Fruit fly (Drosophila melanogaster) whole organism, embryonic: ENCODE measurements around the gene CG14984.
A peak's percentile ranks its signal among the peaks of the same experiment; 100 is the strongest.

Experiments used
- Adf1 ChIP-seq: fragments of 200-800 bp; sonication (Bioruptor generic); IDR thresholded peaks from 2 replicates; pipeline ENCODE4 v1.3.6; 2022; ENCODE audit warnings: missing biosample characterization, missing genetic modification characterization
- Atf6 ChIP-seq: fragments of 200-800 bp; sonication (Bioruptor generic); IDR thresholded peaks from 2 replicates; pipeline ENCODE4 v1.3.6; 2022; ENCODE audit warnings: missing biosample characterization, missing genetic modification characterization
- CG10462 ChIP-seq: fragments of 200-800 bp; sonication (Bioruptor generic); optimal IDR thresholded peaks from 2 replicates; lab custom pipeline; 2016; ENCODE audit warnings: missing biosample characterization, missing genetic modification characterization
- CG12219 ChIP-seq: fragments of 200-800 bp; sonication (Bioruptor generic); optimal IDR thresholded peaks from 3 replicates; lab custom pipeline; 2018; ENCODE audit warnings: missing biosample characterization, mild to moderate bottlenecking, missing genetic modification characterization
- CG12659 ChIP-seq: fragments of 200-800 bp; sonication (Bioruptor generic); optimal IDR thresholded peaks from 3 replicates; lab custom pipeline; 2017; ENCODE audit warnings: mild to moderate bottlenecking, missing biosample characterization, missing genetic modification reagents, missing genetic modification characterization
- CG13894 ChIP-seq: fragments of 200-800 bp; sonication (Bioruptor generic); optimal IDR thresholded peaks from 3 replicates; lab custom pipeline; 2018; ENCODE audit warnings: missing biosample characterization, mild to moderate bottlenecking, missing genetic modification characterization, moderate library complexity
- CG17328 ChIP-seq: fragments of 200-800 bp; sonication (Bioruptor generic); IDR thresholded peaks from 2 replicates; pipeline ENCODE4 v1.3.6; 2022; ENCODE audit warnings: missing biosample characterization, missing genetic modification characterization
- CG18599 ChIP-seq: fragments of 200-800 bp; sonication (Bioruptor generic); optimal IDR thresholded peaks from 3 replicates; lab custom pipeline; 2017; ENCODE audit warnings: missing biosample characterization, missing genetic modification characterization, mild to moderate bottlenecking, moderate library complexity, missing genetic modification reagents
- CG2120 ChIP-seq: fragments of 200-800 bp; sonication (Bioruptor generic); optimal IDR thresholded peaks from 3 replicates; lab custom pipeline; 2016; ENCODE audit warnings: missing biosample characterization, missing genetic modification characterization
- CG34376 ChIP-seq: fragments of 200-800 bp; sonication (Bioruptor generic); optimal IDR thresholded peaks from 2 replicates; lab custom pipeline; 2018; ENCODE audit warnings: missing biosample characterization, mild to moderate bottlenecking, missing genetic modification characterization
- CG8290 ChIP-seq, 3 experiments: fragments of 200-800 bp; sonication (Bioruptor generic); optimal IDR thresholded peaks; 2 replicates each; lab custom pipeline; 2016 to 2019; ENCODE audit warnings: missing biosample characterization in 3 of 3, missing genetic modification characterization in 3 of 3, mild to moderate bottlenecking in 2 of 3, moderate library complexity in 1 of 3
- D19B ChIP-seq: fragments of 200-800 bp; sonication (Bioruptor generic); optimal IDR thresholded peaks from 2 replicates; lab custom pipeline; 2017; ENCODE audit warnings: missing biosample characterization, mild to moderate bottlenecking, missing genetic modification characterization
- Deaf1 ChIP-seq: fragments of 200-800 bp; optimal IDR thresholded peaks from 3 replicates; lab custom pipeline; 2019; ENCODE audit warnings: missing biosample characterization, mild to moderate bottlenecking, missing genetic modification characterization, moderate library complexity
- Dll ChIP-seq: fragments of 200-800 bp; sonication (Bioruptor generic); IDR thresholded peaks from 4 replicates; pipeline ENCODE4 v1.3.6; 2022; ENCODE audit warnings: missing biosample characterization, missing genetic modification characterization; ENCODE audit not compliant: partially characterized antibody
- Drgx ChIP-seq: fragments of 200-800 bp; sonication (Bioruptor generic); IDR thresholded peaks from 2 replicates; pipeline ENCODE4 v1.3.6; 2022; ENCODE audit warnings: missing biosample characterization, missing genetic modification characterization
- Fer1 ChIP-seq: fragments of 200-800 bp; sonication (Bioruptor generic); optimal IDR thresholded peaks from 2 replicates; lab custom pipeline; 2017; ENCODE audit warnings: missing biosample characterization, mild to moderate bottlenecking, missing genetic modification characterization
- GATAe ChIP-seq: fragments of 200-800 bp; sonication (Bioruptor generic); conservative IDR thresholded peaks from 2 replicates; pipeline ENCODE4 v1.3.6; 2022; ENCODE audit warnings: missing biosample characterization, missing genetic modification characterization
- HmgZ ChIP-seq: fragments of 200-800 bp; sonication (Bioruptor generic); optimal IDR thresholded peaks from 2 replicates; lab custom pipeline; 2018; ENCODE audit warnings: missing biosample characterization, mild to moderate bottlenecking, missing genetic modification characterization
- Hmr ChIP-seq: fragments of 200-800 bp; sonication (Bioruptor generic); optimal IDR thresholded peaks from 3 replicates; lab custom pipeline; 2017; ENCODE audit warnings: mild to moderate bottlenecking, missing biosample characterization, missing genetic modification reagents, missing genetic modification characterization
- Hr78 ChIP-seq, 2 experiments: fragments of 200-800 bp in 1 of 2; fragments of >200 bp in 1 of 2; sonication (Bioruptor generic) in 1 of 2; optimal IDR thresholded peaks; 2 replicates each; lab custom pipeline; 2017 to 2019; ENCODE audit warnings: missing biosample characterization in 2 of 2, missing genetic modification characterization in 2 of 2, mild to moderate bottlenecking in 1 of 2, moderate library complexity in 1 of 2
- Med ChIP-seq: fragments of 200-800 bp; sonication (Bioruptor generic); peaks from one replicate; lab custom pipeline; 2016; ENCODE audit warnings: missing biosample characterization, missing genetic modification characterization, mild to moderate bottlenecking, inconsistent platforms, moderate library complexity
- Mrtf ChIP-seq: fragments of 200-800 bp; sonication (Bioruptor generic); IDR thresholded peaks from 3 replicates; pipeline ENCODE4 v1.3.6; 2022; ENCODE audit warnings: missing biosample characterization, missing genetic modification characterization
- Oaz ChIP-seq: fragments of 200-800 bp; sonication (Bioruptor generic); IDR thresholded peaks from 2 replicates; pipeline ENCODE4 v1.3.6; 2022; ENCODE audit warnings: missing biosample characterization, missing genetic modification characterization
- Oli ChIP-seq: fragments of 200-800 bp; sonication (Bioruptor generic); optimal IDR thresholded peaks from 2 replicates; lab custom pipeline; 2018; ENCODE audit warnings: missing biosample characterization, mild to moderate bottlenecking, missing genetic modification characterization, moderate library complexity
- Rfx ChIP-seq: fragments of 200-800 bp; sonication (Bioruptor generic); IDR thresholded peaks from 2 replicates; pipeline ENCODE4 v1.3.6; 2022; ENCODE audit warnings: missing biosample characterization, missing genetic modification characterization
- abd-A ChIP-seq: fragments of 200-800 bp; sonication (Bioruptor generic); optimal IDR thresholded peaks from 3 replicates; lab custom pipeline; 2019; ENCODE audit warnings: missing biosample characterization, mild to moderate bottlenecking, missing genetic modification characterization, moderate library complexity
- cwo ChIP-seq: fragments of 200-800 bp; sonication (Bioruptor generic); optimal IDR thresholded peaks from 3 replicates; lab custom pipeline; 2017; ENCODE audit warnings: missing biosample characterization, missing genetic modification characterization, mild to moderate bottlenecking, moderate library complexity, missing genetic modification reagents
- dpn ChIP-seq, 2 experiments: fragments of 200-800 bp; sonication (Bioruptor generic); optimal IDR thresholded peaks; 3 replicates each; lab custom pipeline; 2016; ENCODE audit warnings: missing biosample characterization in 2 of 2, missing genetic modification characterization in 2 of 2
- exex ChIP-seq: fragments of 200-800 bp; sonication (Bioruptor generic); optimal IDR thresholded peaks from 4 replicates; lab custom pipeline; 2018; ENCODE audit warnings: missing biosample characterization, mild to moderate bottlenecking, missing genetic modification characterization, moderate library complexity
- grn ChIP-seq: fragments of 200-800 bp; sonication (Bioruptor generic); optimal IDR thresholded peaks from 3 replicates; lab custom pipeline; 2017; ENCODE audit warnings: missing biosample characterization, missing genetic modification characterization
- her ChIP-seq: fragments of 200-800 bp; sonication (Bioruptor generic); optimal IDR thresholded peaks from 2 replicates; lab custom pipeline; 2016; ENCODE audit warnings: missing biosample characterization, missing genetic modification characterization
- lab ChIP-seq: fragments of 200-800 bp; sonication (Bioruptor generic); optimal IDR thresholded peaks from 3 replicates; lab custom pipeline; 2017; ENCODE audit warnings: missing biosample characterization, missing genetic modification characterization, mild to moderate bottlenecking, moderate library complexity, missing genetic modification reagents
- luna ChIP-seq: fragments of 200-800 bp; sonication (Bioruptor generic); optimal IDR thresholded peaks from 2 replicates; lab custom pipeline; 2016; ENCODE audit warnings: missing biosample characterization, missing genetic modification characterization
- mirr ChIP-seq: fragments of 200-800 bp; sonication (Bioruptor generic); optimal IDR thresholded peaks from 3 replicates; lab custom pipeline; 2018; ENCODE audit warnings: missing biosample characterization, mild to moderate bottlenecking, missing genetic modification characterization
- nerfin-2 ChIP-seq: fragments of 200-800 bp; sonication (Bioruptor generic); IDR thresholded peaks from 2 replicates; pipeline ENCODE4 v1.3.6; 2022; ENCODE audit warnings: missing biosample characterization, missing genetic modification characterization; ENCODE audit not compliant: partially characterized antibody
- odd ChIP-seq: fragments of 200-800 bp; sonication (Bioruptor generic); optimal IDR thresholded peaks from 2 replicates; lab custom pipeline; 2017; ENCODE audit warnings: missing biosample characterization, mild to moderate bottlenecking, missing genetic modification characterization
- prd ChIP-seq, 3 experiments: fragments of >200 bp in 2 of 3; fragments of 200-800 bp in 1 of 3; sonication (Bioruptor generic) in 1 of 3; optimal IDR thresholded peaks in 2 of 3; IDR thresholded peaks in 1 of 3; 2 replicates in 2 of 3; 3 replicates in 1 of 3; pipeline versions ENCODE4 v1.3.6 to Lab custom; 2017 to 2022; ENCODE audit warnings: missing biosample characterization in 1 of 3, missing genetic modification characterization in 1 of 3
- schlank ChIP-seq: fragments of 200-800 bp; sonication (Bioruptor generic); optimal IDR thresholded peaks from 2 replicates; lab custom pipeline; 2018; ENCODE audit warnings: missing biosample characterization, mild to moderate bottlenecking, missing genetic modification characterization
- sd ChIP-seq: fragments of 200-800 bp; sonication (Bioruptor generic); optimal IDR thresholded peaks from 3 replicates; lab custom pipeline; 2018; ENCODE audit warnings: missing biosample characterization, mild to moderate bottlenecking, missing genetic modification characterization, moderate library complexity
- slp2 ChIP-seq: fragments of 200-800 bp; sonication (Bioruptor generic); optimal IDR thresholded peaks from 2 replicates; lab custom pipeline; 2016; ENCODE audit warnings: missing biosample characterization, missing genetic modification characterization
- so ChIP-seq: fragments of 200-800 bp; sonication (Bioruptor generic); IDR thresholded peaks from 3 replicates; pipeline ENCODE4 v1.3.6; 2022; ENCODE audit warnings: missing biosample characterization, missing genetic modification characterization
- sob ChIP-seq: fragments of 200-800 bp; sonication (Bioruptor generic); IDR thresholded peaks from 2 replicates; pipeline ENCODE4 v1.3.6; 2022; ENCODE audit warnings: missing biosample characterization, missing genetic modification characterization
- sug ChIP-seq: fragments of 200-800 bp; optimal IDR thresholded peaks from 2 replicates; lab custom pipeline; 2019; ENCODE audit warnings: missing biosample characterization, mild to moderate bottlenecking, missing genetic modification characterization, moderate library complexity
- unc-4 ChIP-seq: fragments of 200-800 bp; sonication (Bioruptor generic); IDR thresholded peaks from 2 replicates; pipeline ENCODE4 v1.3.6; 2022; ENCODE audit warnings: missing biosample characterization, missing genetic modification characterization; ENCODE audit not compliant: partially characterized antibody
- wdn ChIP-seq: fragments of 200-800 bp; sonication (Bioruptor generic); IDR thresholded peaks from 2 replicates; pipeline ENCODE4 v1.3.6; 2022; ENCODE audit warnings: missing biosample characterization, missing genetic modification characterization

The CG14984 gene

dm6 chr3L:3925487-3925886 is 26.9 kb downstream of the CG14984 start:
- peak; percentile 97 for TF ChIP-seq Deaf1 (tag; lab: Kevin White, UChicago)
- no peak for TF ChIP-seq Drgx
- TF ChIP-seq CG18599 (GFP tag; lab: Kevin White, UChicago) = peak; percentile 17
- TF ChIP-seq CG13894 (tag; lab: Kevin White, UChicago) = peak; percentile 77
- 0 out of 2 replicates have a peak, but pooled peaks have one; percentile 9 for TF ChIP-seq sob
- peak; percentile 36; the same call in 1 of the 2 replicates for TF ChIP-seq Rfx (GFP tag; lab: Robert Waterston, UW)
- TF ChIP-seq CG17328 = no peak
- TF ChIP-seq wdn = no peak
- no peak for TF ChIP-seq so (GFP tag; lab: Robert Waterston, UW)
- no peak for TF ChIP-seq Dll (GFP tag; lab: Robert Waterston, UW)
- no peak for TF ChIP-seq odd (GFP tag; lab: Kevin White, UChicago)
- peak; percentile 76 for TF ChIP-seq exex (tag; lab: Kevin White, UChicago)
- TF ChIP-seq CG8290 (GFP tag; optimal IDR thresholded peaks at IDR 0.05; lab: Kevin White, UChicago) = no peak
- peak in 1 of 2 experiments; percentile 45 for TF ChIP-seq CG8290 (tag; optimal IDR thresholded peaks at IDR 0.05; lab: Kevin White, UChicago)
- TF ChIP-seq CG10462 (GFP tag; lab: Kevin White, UChicago) = no peak
- TF ChIP-seq her (GFP tag; lab: Kevin White, UChicago) = no peak
- peak; percentile 21 for TF ChIP-seq grn (GFP tag; lab: Kevin White, UChicago)
- peak; percentile 29 for TF ChIP-seq abd-A (tag; lab: Kevin White, UChicago)
- TF ChIP-seq Mrtf (GFP tag; lab: Robert Waterston, UW) = no peak
- no peak for TF ChIP-seq dpn (GFP tag; optimal IDR thresholded peaks at IDR 0.05; lab: Kevin White, UChicago)
- TF ChIP-seq prd (optimal IDR thresholded peaks at IDR 0.05; lab: Kevin White, UChicago) = no peak
- no peak for TF ChIP-seq prd (GFP tag; IDR thresholded peaks at IDR 0.05; lab: Robert Waterston, UW)
- TF ChIP-seq Med = peak; percentile 69
- peak; percentile 37 for TF ChIP-seq HmgZ (tag; lab: Kevin White, UChicago)
- no peak for TF ChIP-seq luna
- no peak for TF ChIP-seq CG12219 (GFP tag; lab: Kevin White, UChicago)
- no peak for TF ChIP-seq unc-4 (GFP tag; lab: Robert Waterston, UW)
- peak; percentile 41 for TF ChIP-seq lab
- peak; percentile 54 for TF ChIP-seq Hmr
- peak; percentile 71 for TF ChIP-seq cwo (GFP tag; lab: Kevin White, UChicago)
- TF ChIP-seq Atf6 = peak; percentile 42; the same call in 1 of the 2 replicates
- 0 out of 2 replicates have a peak, but pooled peaks have one; percentile 22 for TF ChIP-seq GATAe (GFP tag; lab: Robert Waterston, UW)
- no peak for TF ChIP-seq Oli (tag; lab: Kevin White, UChicago)
- no peak for TF ChIP-seq Oaz
- TF ChIP-seq schlank (tag; lab: Kevin White, UChicago) = peak; percentile 17
- TF ChIP-seq sug (tag; lab: Kevin White, UChicago) = peak; percentile 83
- no peak for TF ChIP-seq CG2120 (GFP tag; lab: Kevin White, UChicago)
- peak; percentile 60 for TF ChIP-seq CG34376 (GFP tag; lab: Kevin White, UChicago)
- no peak for TF ChIP-seq Hr78 (GFP tag; optimal IDR thresholded peaks at IDR 0.05; lab: Kevin White, UChicago)
- TF ChIP-seq nerfin-2 (GFP tag; lab: Robert Waterston, UW) = no peak
- no peak for TF ChIP-seq slp2
- no peak for TF ChIP-seq CG12659
- TF ChIP-seq Adf1 = peak; percentile 42; the same call in 1 of the 2 replicates
- peak; percentile 65 for TF ChIP-seq sd (tag; lab: Kevin White, UChicago)
- TF ChIP-seq Fer1 (GFP tag; lab: Kevin White, UChicago) = peak; percentile 8
- TF ChIP-seq D19B (GFP tag; lab: Kevin White, UChicago) = no peak
- peak; percentile 2 for TF ChIP-seq mirr (GFP tag; lab: Kevin White, UChicago)
